Worm (Caenorhabditis elegans) whole organism, late embryonic: ENCODE data around the gene srw-124.

Source experiments
- T23F11.4 ChIP-seq: fragments of 200-800 bp; sonication (Bioruptor generic); optimal IDR thresholded peaks from 2 replicates; lab custom pipeline; 2018; ENCODE audit warnings: mild to moderate bottlenecking, missing genetic modification characterization, missing compliant biosample characterization
- ceh-31 ChIP-seq: sonication (generic microtip); optimal IDR thresholded peaks from 2 replicates; lab custom pipeline; 2016; ENCODE audit warnings: missing genetic modification characterization, missing compliant biosample characterization
- dmd-4 ChIP-seq: sonication (generic microtip); optimal IDR thresholded peaks from 2 replicates; lab custom pipeline; 2016; ENCODE audit warnings: borderline replicate concordance, missing genetic modification characterization, missing compliant biosample characterization
- fkh-10 ChIP-seq: fragments of 150-350 bp; optimal IDR thresholded peaks from 2 replicates; lab custom pipeline; 2014; ENCODE audit warnings: missing biosample characterization, missing genetic modification reagents, missing genetic modification characterization
- hlh-6 ChIP-seq: sonication (generic microtip); optimal IDR thresholded peaks from 2 replicates; lab custom pipeline; 2016; ENCODE audit warnings: missing genotype, missing genetic modification characterization, missing compliant biosample characterization
- nfya-1 ChIP-seq: sonication (generic microtip); optimal IDR thresholded peaks from 2 replicates; lab custom pipeline; 2017; ENCODE audit warnings: missing genetic modification characterization, mild to moderate bottlenecking, missing compliant biosample characterization, antibody characterized with exemption, moderate library complexity
- nhr-11 ChIP-seq: fragments of 150-350 bp; optimal IDR thresholded peaks from 2 replicates; lab custom pipeline; 2014; ENCODE audit warnings: missing biosample characterization, missing genetic modification characterization
- ref-2 ChIP-seq: sonication (generic microtip); optimal IDR thresholded peaks from 2 replicates; lab custom pipeline; 2016; ENCODE audit warnings: missing genetic modification characterization, missing compliant biosample characterization
- sox-2 ChIP-seq: fragments of 200-800 bp; sonication (Bioruptor generic); IDR thresholded peaks from 2 replicates; pipeline ENCODE4 v1.3.6; 2022; ENCODE audit warnings: missing genetic modification reagents, missing genetic modification characterization, missing compliant biosample characterization
- syd-9 ChIP-seq: sonication (generic microtip); optimal IDR thresholded peaks from 2 replicates; lab custom pipeline; 2016; ENCODE audit warnings: mild to moderate bottlenecking, missing genetic modification characterization, moderate library complexity, missing compliant biosample characterization
- tbx-7 ChIP-seq: sonication (generic microtip); optimal IDR thresholded peaks from 2 replicates; lab custom pipeline; 2016; ENCODE audit warnings: missing genotype, missing genetic modification characterization, missing compliant biosample characterization
- unc-86 ChIP-seq: sonication (generic microtip); optimal IDR thresholded peaks from 2 replicates; lab custom pipeline; 2016; ENCODE audit warnings: missing genetic modification characterization, missing compliant biosample characterization

DNA sequence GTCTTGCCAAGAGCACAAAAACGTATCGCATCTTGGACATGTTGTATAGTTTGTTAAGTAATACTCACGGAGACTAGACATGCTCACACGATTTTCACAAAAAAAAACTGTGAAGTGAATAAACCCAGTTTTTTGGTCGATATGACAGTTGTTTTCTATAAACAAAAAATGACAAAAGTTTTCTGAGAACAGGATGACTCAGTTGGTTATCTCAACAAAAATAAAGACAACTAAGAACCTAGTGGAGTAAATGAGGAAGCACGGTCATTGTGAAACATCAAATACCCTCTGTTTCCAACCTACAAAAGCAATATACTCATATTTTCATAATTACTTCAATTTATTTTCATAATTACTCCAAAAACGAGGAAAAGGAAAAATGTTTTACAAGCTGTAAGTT lies 30.8 kb upstream of the srw-124 start, which contains the start of gene srh-87:
- TF ChIP-seq unc-86 (tag; lab: Kevin White, UChicago) = no peak
- TF ChIP-seq dmd-4 = no peak
- TF ChIP-seq fkh-10 = no peak
- no peak for TF ChIP-seq nhr-11
- no peak for TF ChIP-seq tbx-7 (tag; lab: Kevin White, UChicago)
- TF ChIP-seq syd-9 = no peak
- TF ChIP-seq sox-2 = no peak
- no peak for TF ChIP-seq hlh-6 (tag; lab: Kevin White, UChicago)
- no peak for TF ChIP-seq nfya-1 (tag; lab: Kevin White, UChicago)
- TF ChIP-seq ref-2 (tag; lab: Kevin White, UChicago) = no peak
- no peak for TF ChIP-seq ceh-31
- TF ChIP-seq T23F11.4 (GFP tag; lab: Kevin White, UChicago) = no peak
